Worm (Caenorhabditis elegans) whole organism, mixed stage, embryonic: ENCODE measurements around the gene ZK287.9.

Experiments
- blmp-1 ChIP-seq: fragments of 150-350 bp; optimal IDR thresholded peaks from 2 replicates; lab custom pipeline; 2014; ENCODE audit warnings: missing biosample characterization, missing genetic modification characterization
- ceh-83 ChIP-seq: fragments of 200-800 bp; sonication (Bioruptor generic); optimal IDR thresholded peaks from 2 replicates; lab custom pipeline; 2018; ENCODE audit warnings: mild to moderate bottlenecking, missing genetic modification characterization, missing compliant biosample characterization
- lin-13 ChIP-seq: fragments of 150-350 bp; optimal IDR thresholded peaks from 2 replicates; lab custom pipeline; 2014; ENCODE audit warnings: missing biosample characterization, missing genetic modification characterization
- mep-1 ChIP-seq: fragments of 150-350 bp; optimal IDR thresholded peaks from 2 replicates; lab custom pipeline; 2017; ENCODE audit warnings: missing biosample characterization, missing genetic modification reagents, missing genetic modification characterization, inconsistent platforms
- nhr-12 ChIP-seq: fragments of 150-350 bp; optimal IDR thresholded peaks from 2 replicates; lab custom pipeline; 2014; ENCODE audit warnings: missing biosample characterization, missing genetic modification characterization
- nhr-28 ChIP-seq: fragments of 150-350 bp; optimal IDR thresholded peaks from 2 replicates; lab custom pipeline; 2014; ENCODE audit warnings: missing biosample characterization, missing genetic modification characterization
- pha-4 ChIP-seq: fragments of 150-350 bp; optimal IDR thresholded peaks from 2 replicates; lab custom pipeline; 2018; ENCODE audit warnings: missing biosample characterization, missing genetic modification reagents, missing genetic modification characterization
- unc-39 ChIP-seq: fragments of 150-350 bp; optimal IDR thresholded peaks from 2 replicates; lab custom pipeline; 2014; ENCODE audit warnings: missing biosample characterization, missing genetic modification characterization

DNA sequence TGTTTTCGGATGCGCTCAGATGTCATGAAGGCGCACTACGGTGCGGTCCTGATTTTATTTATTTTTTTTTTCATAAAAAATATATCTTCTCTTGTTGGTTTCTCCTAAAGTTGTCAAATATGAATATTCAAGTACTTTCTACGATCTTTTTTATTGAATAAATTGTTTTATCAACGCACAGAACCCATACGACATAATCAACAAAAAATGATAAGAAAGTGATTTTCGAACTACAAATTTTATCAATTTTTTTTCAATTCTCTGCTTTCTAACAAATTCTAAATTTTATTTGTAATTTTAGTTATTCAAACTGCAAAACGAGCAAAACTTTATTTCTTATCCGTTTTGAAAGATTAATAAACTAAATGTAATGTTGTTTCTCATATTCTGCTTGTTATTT lies 22.7 kb downstream of the ZK287.9 start:
- TF ChIP-seq blmp-1 (tag; lab: Kevin White, UChicago), result no peak
- TF ChIP-seq unc-39 (tag; lab: Kevin White, UChicago), result no peak
- no peak for TF ChIP-seq ceh-83 (GFP tag; lab: Kevin White, UChicago)
- TF ChIP-seq nhr-28, result no peak
- TF ChIP-seq mep-1 (tag; lab: Kevin White, UChicago), result no peak
- TF ChIP-seq lin-13, result no peak
- no peak for TF ChIP-seq pha-4
- no peak for TF ChIP-seq nhr-12 (tag; lab: Kevin White, UChicago)
